Worm (Caenorhabditis elegans) whole organism, L1 larva: ENCODE results near the gene msp-78.

Experiments
- ama-1 ChIP-seq: fragments of 150-350 bp; optimal IDR thresholded peaks from 2 replicates; lab custom pipeline; 2014
- ceh-90 ChIP-seq: sonication (generic microtip); optimal IDR thresholded peaks from 2 replicates; lab custom pipeline; 2016; ENCODE audit warnings: missing genetic modification characterization, missing compliant biosample characterization
- dpl-1 ChIP-seq, 3 experiments: fragments of 150-350 bp in 2 of 3; sonication (generic microtip) in 1 of 3; optimal IDR thresholded peaks; 2 replicates each; lab custom pipeline; 2014 to 2017; ENCODE audit warnings: missing biosample characterization in 3 of 3, missing genetic modification characterization in 3 of 3, missing genetic modification reagents in 3 of 3
- elt-3 ChIP-seq, 6 experiments: fragments of 150-350 bp in 1 of 6; sonication (generic microtip); optimal IDR thresholded peaks; 2 replicates each; lab custom pipeline; 2017 to 2018; ENCODE audit warnings: missing biosample characterization in 6 of 6, missing genetic modification characterization in 6 of 6, inconsistent platforms in 1 of 6
- fkh-10 ChIP-seq: sonication (generic microtip); optimal IDR thresholded peaks from 2 replicates; lab custom pipeline; 2017; ENCODE audit warnings: missing biosample characterization, missing genetic modification reagents, missing genetic modification characterization
- lin-39 ChIP-seq: fragments of 150-350 bp; optimal IDR thresholded peaks from 2 replicates; lab custom pipeline; 2014; ENCODE audit warnings: missing biosample characterization, missing genetic modification reagents, missing genetic modification characterization
- nhr-28 ChIP-seq: fragments of 150-350 bp; optimal IDR thresholded peaks from 2 replicates; lab custom pipeline; 2014; ENCODE audit warnings: missing biosample characterization, missing genetic modification characterization
- skn-1 ChIP-seq: fragments of 150-350 bp; optimal IDR thresholded peaks from 2 replicates; lab custom pipeline; 2014; ENCODE audit warnings: missing biosample characterization, missing genetic modification characterization

ce11 chrIV:9784689-9785088 is 14.8 kb downstream of the msp-78 start, which contains the start of gene sre-4:
- TF ChIP-seq elt-3 (tag; optimal IDR thresholded peaks at IDR 0.05; lab: Kevin White, UChicago) (no peak), skn-1 (tag; lab: Kevin White, UChicago) (no peak), ceh-90 (tag; lab: Kevin White, UChicago) (no peak), fkh-10 (GFP tag; lab: Kevin White, UChicago) (no peak), dpl-1 (GFP tag; optimal IDR thresholded peaks at IDR 0.05; lab: Kevin White, UChicago) (no peak), ama-1 (lab: Kevin White, UChicago) (no peak), nhr-28 (tag; lab: Kevin White, UChicago) (no peak), lin-39 (tag; lab: Kevin White, UChicago) (no peak)
